Fruit fly (Drosophila melanogaster) whole organism, embryonic: ENCODE measurements around the gene ple.

Experiments used
- Adf1 ChIP-seq: fragments of 200-800 bp; sonication (Bioruptor generic); IDR thresholded peaks from 2 replicates; pipeline ENCODE4 v1.3.6; 2022; ENCODE audit warnings: missing biosample characterization, missing genetic modification characterization
- Atf3 ChIP-seq: fragments of 200-800 bp; sonication (Bioruptor generic); optimal IDR thresholded peaks from 3 replicates; lab custom pipeline; 2016; ENCODE audit warnings: missing biosample characterization, missing genetic modification characterization
- Atf6 ChIP-seq: fragments of 200-800 bp; sonication (Bioruptor generic); IDR thresholded peaks from 2 replicates; pipeline ENCODE4 v1.3.6; 2022; ENCODE audit warnings: missing biosample characterization, missing genetic modification characterization
- Bgb ChIP-seq: fragments of 200-800 bp; sonication (Bioruptor generic); IDR thresholded peaks from 2 replicates; pipeline ENCODE4 v1.3.6; 2022; ENCODE audit warnings: missing biosample characterization, missing genetic modification characterization; ENCODE audit not compliant: partially characterized antibody
- CG10147 ChIP-seq: fragments of 200-800 bp; sonication (Bioruptor generic); optimal IDR thresholded peaks from 2 replicates; lab custom pipeline; 2019; ENCODE audit warnings: missing biosample characterization, mild to moderate bottlenecking, missing genetic modification characterization, moderate library complexity
- CG10543 ChIP-seq: fragments of 200-800 bp; sonication (Bioruptor generic); optimal IDR thresholded peaks from 3 replicates; lab custom pipeline; 2017; ENCODE audit warnings: missing biosample characterization, mild to moderate bottlenecking, missing genetic modification characterization, moderate library complexity
- CG12071 ChIP-seq: fragments of 200-800 bp; sonication (Bioruptor generic); optimal IDR thresholded peaks from 3 replicates; lab custom pipeline; 2018; ENCODE audit warnings: missing biosample characterization, mild to moderate bottlenecking, missing genetic modification characterization
- CG12236 ChIP-seq: fragments of 200-800 bp; sonication (Bioruptor generic); optimal IDR thresholded peaks from 2 replicates; lab custom pipeline; 2016; ENCODE audit warnings: missing biosample characterization, missing genetic modification characterization
- CG12299 ChIP-seq: fragments of 200-800 bp; sonication (Bioruptor generic); optimal IDR thresholded peaks from 2 replicates; lab custom pipeline; 2018; ENCODE audit warnings: missing biosample characterization, mild to moderate bottlenecking, missing genetic modification characterization
- CG12769 ChIP-seq: fragments of 200-800 bp; sonication (Bioruptor generic); optimal IDR thresholded peaks from 2 replicates; lab custom pipeline; 2019; ENCODE audit warnings: missing biosample characterization, mild to moderate bottlenecking, missing genetic modification characterization, moderate library complexity
- CG13287 ChIP-seq: fragments of 200-800 bp; sonication (Bioruptor generic); IDR thresholded peaks from 2 replicates; pipeline ENCODE4 v1.3.6; 2022; ENCODE audit warnings: missing biosample characterization, missing genetic modification characterization; ENCODE audit not compliant: partially characterized antibody
- CG13894 ChIP-seq: fragments of 200-800 bp; sonication (Bioruptor generic); optimal IDR thresholded peaks from 3 replicates; lab custom pipeline; 2018; ENCODE audit warnings: missing biosample characterization, mild to moderate bottlenecking, missing genetic modification characterization, moderate library complexity
- CG17829 ChIP-seq: fragments of 200-800 bp; optimal IDR thresholded peaks from 2 replicates; lab custom pipeline; 2019; ENCODE audit warnings: missing biosample characterization, mild to moderate bottlenecking, missing genetic modification characterization, moderate library complexity
- CG34224 ChIP-seq: fragments of 200-800 bp; sonication (Bioruptor generic); IDR thresholded peaks from 3 replicates; pipeline ENCODE4 v1.3.6; 2022; ENCODE audit warnings: missing biosample characterization, missing genetic modification characterization; ENCODE audit not compliant: partially characterized antibody
- CG34376 ChIP-seq: fragments of 200-800 bp; sonication (Bioruptor generic); optimal IDR thresholded peaks from 2 replicates; lab custom pipeline; 2018; ENCODE audit warnings: missing biosample characterization, mild to moderate bottlenecking, missing genetic modification characterization
- CG4360 ChIP-seq: fragments of 200-800 bp; sonication (Bioruptor generic); IDR thresholded peaks from 2 replicates; pipeline ENCODE4 v1.3.6; 2022; ENCODE audit warnings: missing biosample characterization, missing genetic modification characterization
- CG5953 ChIP-seq: fragments of 200-800 bp; sonication (Bioruptor generic); IDR thresholded peaks from 2 replicates; pipeline ENCODE4 v1.3.6; 2022; ENCODE audit warnings: missing biosample characterization, missing genetic modification characterization
- CG6813 ChIP-seq: fragments of 200-800 bp; sonication (Bioruptor generic); optimal IDR thresholded peaks from 2 replicates; lab custom pipeline; 2017; ENCODE audit warnings: missing biosample characterization, missing genetic modification characterization, mild to moderate bottlenecking, moderate library complexity, missing genetic modification reagents
- CG8290 ChIP-seq, 3 experiments: fragments of 200-800 bp; sonication (Bioruptor generic); optimal IDR thresholded peaks; 2 replicates each; lab custom pipeline; 2016 to 2019; ENCODE audit warnings: missing biosample characterization in 3 of 3, missing genetic modification characterization in 3 of 3, mild to moderate bottlenecking in 2 of 3, moderate library complexity in 1 of 3
- D ChIP-seq, 2 experiments: fragments of 200-800 bp in 1 of 2; fragments of >200 bp in 1 of 2; sonication (Bioruptor generic) in 1 of 2; optimal IDR thresholded peaks; 2 replicates in 1 of 2; 3 replicates in 1 of 2; lab custom pipeline; 2017; ENCODE audit warnings: mild to moderate bottlenecking in 1 of 2, missing biosample characterization in 1 of 2, missing genetic modification characterization in 1 of 2, missing genetic modification reagents in 1 of 2
- Deaf1 ChIP-seq: fragments of 200-800 bp; optimal IDR thresholded peaks from 3 replicates; lab custom pipeline; 2019; ENCODE audit warnings: missing biosample characterization, mild to moderate bottlenecking, missing genetic modification characterization, moderate library complexity
- Elba2 ChIP-seq: fragments of 200-800 bp; sonication (Bioruptor generic); optimal IDR thresholded peaks from 3 replicates; lab custom pipeline; 2016; ENCODE audit warnings: missing biosample characterization, missing genetic modification characterization
- HmgZ ChIP-seq: fragments of 200-800 bp; sonication (Bioruptor generic); optimal IDR thresholded peaks from 2 replicates; lab custom pipeline; 2018; ENCODE audit warnings: missing biosample characterization, mild to moderate bottlenecking, missing genetic modification characterization
- Jarid2 ChIP-seq: fragments of 200-800 bp; sonication (Bioruptor generic); optimal IDR thresholded peaks from 3 replicates; lab custom pipeline; 2017; ENCODE audit warnings: mild to moderate bottlenecking, missing biosample characterization, missing genetic modification reagents, missing genetic modification characterization
- Usf ChIP-seq: fragments of 200-800 bp; sonication (Bioruptor generic); optimal IDR thresholded peaks from 2 replicates; lab custom pipeline; 2017; ENCODE audit warnings: missing genotype, missing biosample characterization, missing genetic modification characterization
- al ChIP-seq: fragments of 200-800 bp; sonication (Bioruptor generic); IDR thresholded peaks from 2 replicates; pipeline ENCODE4 v1.3.6; 2022; ENCODE audit warnings: missing biosample characterization, missing genetic modification characterization
- bcd ChIP-seq: fragments of 200-800 bp; sonication (Bioruptor generic); optimal IDR thresholded peaks from 2 replicates; lab custom pipeline; 2017; ENCODE audit warnings: missing biosample characterization, mild to moderate bottlenecking, missing genetic modification characterization
- cg ChIP-seq: fragments of 200-800 bp; sonication (Bioruptor generic); optimal IDR thresholded peaks from 3 replicates; lab custom pipeline; 2019; ENCODE audit warnings: missing biosample characterization, mild to moderate bottlenecking, missing genetic modification characterization, moderate library complexity
- chinmo ChIP-seq: fragments of 200-800 bp; sonication (Bioruptor generic); IDR thresholded peaks from 4 replicates; pipeline ENCODE4 v1.3.6; 2022; ENCODE audit warnings: missing biosample characterization, missing genetic modification characterization; ENCODE audit not compliant: partially characterized antibody
- disco-r ChIP-seq: fragments of 200-800 bp; sonication (Bioruptor generic); optimal IDR thresholded peaks from 2 replicates; lab custom pipeline; 2016; ENCODE audit warnings: missing biosample characterization, missing genetic modification characterization
- gce ChIP-seq: fragments of 200-800 bp; sonication (Bioruptor generic); IDR thresholded peaks from 3 replicates; pipeline ENCODE4 v1.3.6; 2022; ENCODE audit warnings: missing biosample characterization, missing genetic modification characterization
- gsb ChIP-seq: fragments of 200-800 bp; sonication (Bioruptor generic); IDR thresholded peaks from 2 replicates; pipeline ENCODE4 v1.3.6; 2022; ENCODE audit warnings: missing biosample characterization, missing genetic modification characterization
- gt ChIP-seq: fragments of 200-800 bp; sonication (Bioruptor generic); IDR thresholded peaks from 2 replicates; pipeline ENCODE4 v1.3.6; 2022; ENCODE audit warnings: missing biosample characterization, missing genetic modification characterization
- ham ChIP-seq: fragments of 200-800 bp; sonication (Bioruptor generic); IDR thresholded peaks from 2 replicates; pipeline ENCODE4 v1.3.6; 2022; ENCODE audit warnings: missing biosample characterization, missing genetic modification characterization
- hkb ChIP-seq, 2 experiments: fragments of 200-800 bp in 1 of 2; fragments of >200 bp in 1 of 2; sonication (Bioruptor generic) in 1 of 2; IDR thresholded peaks in 1 of 2; optimal IDR thresholded peaks in 1 of 2; 2 replicates each; pipeline versions ENCODE4 v1.3.6 to Lab custom; 2017 to 2022; ENCODE audit warnings: missing biosample characterization in 1 of 2, missing genetic modification characterization in 1 of 2
- kah ChIP-seq: fragments of 200-800 bp; sonication (Bioruptor generic); optimal IDR thresholded peaks from 2 replicates; lab custom pipeline; 2018; ENCODE audit warnings: missing biosample characterization, mild to moderate bottlenecking, missing genetic modification characterization
- lola ChIP-seq, 3 experiments: fragments of >200 bp in 2 of 3; fragments of 200-800 bp in 1 of 3; sonication (Bioruptor generic) in 1 of 3; optimal IDR thresholded peaks; 2 replicates each; lab custom pipeline; 2017 to 2019; ENCODE audit warnings: missing biosample characterization in 3 of 3, missing genetic modification characterization in 3 of 3, mild to moderate bottlenecking in 1 of 3, moderate library complexity in 1 of 3
- maf-S ChIP-seq: fragments of 200-800 bp; sonication (Bioruptor generic); optimal IDR thresholded peaks from 2 replicates; lab custom pipeline; 2016; ENCODE audit warnings: missing biosample characterization, missing genetic modification characterization
- mirr ChIP-seq: fragments of 200-800 bp; sonication (Bioruptor generic); optimal IDR thresholded peaks from 3 replicates; lab custom pipeline; 2018; ENCODE audit warnings: missing biosample characterization, mild to moderate bottlenecking, missing genetic modification characterization
- odd ChIP-seq: fragments of 200-800 bp; sonication (Bioruptor generic); optimal IDR thresholded peaks from 2 replicates; lab custom pipeline; 2017; ENCODE audit warnings: missing biosample characterization, mild to moderate bottlenecking, missing genetic modification characterization
- scrt ChIP-seq: fragments of 200-800 bp; sonication (Bioruptor generic); optimal IDR thresholded peaks from 2 replicates; lab custom pipeline; 2018; ENCODE audit warnings: missing biosample characterization, mild to moderate bottlenecking, missing genetic modification characterization, moderate library complexity
- sd ChIP-seq: fragments of 200-800 bp; sonication (Bioruptor generic); optimal IDR thresholded peaks from 3 replicates; lab custom pipeline; 2018; ENCODE audit warnings: missing biosample characterization, mild to moderate bottlenecking, missing genetic modification characterization, moderate library complexity
- shn ChIP-seq: fragments of 200-800 bp; sonication (Bioruptor generic); optimal IDR thresholded peaks from 3 replicates; lab custom pipeline; 2016; ENCODE audit warnings: missing biosample characterization, missing genetic modification characterization
- tll ChIP-seq, 2 experiments: fragments of 200-800 bp in 1 of 2; fragments of >200 bp in 1 of 2; sonication (Bioruptor generic) in 1 of 2; optimal IDR thresholded peaks; 2 replicates each; lab custom pipeline; 2017 to 2019; ENCODE audit warnings: missing biosample characterization in 2 of 2, missing genetic modification characterization in 2 of 2, mild to moderate bottlenecking in 1 of 2, moderate library complexity in 1 of 2
- unc-4 ChIP-seq: fragments of 200-800 bp; sonication (Bioruptor generic); IDR thresholded peaks from 2 replicates; pipeline ENCODE4 v1.3.6; 2022; ENCODE audit warnings: missing biosample characterization, missing genetic modification characterization; ENCODE audit not compliant: partially characterized antibody
- wek ChIP-seq: fragments of 200-800 bp; sonication (Bioruptor generic); optimal IDR thresholded peaks from 3 replicates; lab custom pipeline; 2018; ENCODE audit warnings: missing biosample characterization, mild to moderate bottlenecking, missing genetic modification characterization, moderate library complexity
- z ChIP-seq: fragments of 200-800 bp; sonication (Bioruptor generic); IDR thresholded peaks from 3 replicates; pipeline ENCODE4 v1.3.6; 2022; ENCODE audit warnings: missing biosample characterization, missing genetic modification characterization

Gene ple

dm6 chr3L:6719392-6719889 lies at the start of gene ple:
ple (minus strand) TSS chr3L:6719525.
- TF ChIP-seq CG8290 (GFP tag; optimal IDR thresholded peaks at IDR 0.05; lab: Kevin White, UChicago): no peak
- TF ChIP-seq CG8290 (tag; optimal IDR thresholded peaks at IDR 0.05; lab: Kevin White, UChicago): peak in 1 of 2 experiments; percentile 23
- peak; percentile 1 for TF ChIP-seq Jarid2 (GFP tag; lab: Kevin White, UChicago)
- peak; percentile 10 for TF ChIP-seq CG12071
- TF ChIP-seq CG12236: no peak
- TF ChIP-seq scrt (GFP tag; lab: Kevin White, UChicago): peak; percentile 52
- no peak for TF ChIP-seq CG34376 (GFP tag; lab: Kevin White, UChicago)
- TF ChIP-seq unc-4 (GFP tag; lab: Robert Waterston, UW): 0 out of 2 replicates have a peak, but pooled peaks have one; percentile 24
- TF ChIP-seq wek (GFP tag; lab: Kevin White, UChicago): no peak
- peak; percentile 94 for TF ChIP-seq CG13894 (tag; lab: Kevin White, UChicago)
- TF ChIP-seq CG34224 (GFP tag; lab: Robert Waterston, UW): 0 out of 3 replicates have a peak, but pooled peaks have one; percentile 42
- peak; percentile 63 for TF ChIP-seq sd
- TF ChIP-seq CG4360 (GFP tag; lab: Robert Waterston, UW): 0 out of 2 replicates have a peak, but pooled peaks have one; percentile 13
- no peak for TF ChIP-seq ham (GFP tag; lab: Robert Waterston, UW)
- 0 out of 2 replicates have a peak, but pooled peaks have one; percentile 7 for TF ChIP-seq Atf6 (GFP tag; lab: Robert Waterston, UW)
- peak; percentile 93 for TF ChIP-seq chinmo (GFP tag; lab: Robert Waterston, UW)
- TF ChIP-seq CG10543 (GFP tag; lab: Kevin White, UChicago): peak; percentile 11
- TF ChIP-seq gsb (GFP tag; lab: Robert Waterston, UW): no peak
- TF ChIP-seq Bgb: peak; percentile 17; the same call in 1 of the 2 replicates
- 0 out of 2 replicates have a peak, but pooled peaks have one; percentile 24 for TF ChIP-seq CG5953 (GFP tag; lab: Robert Waterston, UW)
- peak; percentile 16 for TF ChIP-seq CG6813
- peak; percentile 24; the same call in 1 of the 2 replicates for TF ChIP-seq CG13287 (GFP tag; lab: Robert Waterston, UW)
- peak; percentile 21 for TF ChIP-seq mirr (GFP tag; lab: Kevin White, UChicago)
- TF ChIP-seq Adf1 (GFP tag; lab: Robert Waterston, UW): 0 out of 2 replicates have a peak, but pooled peaks have one; percentile 21
- TF ChIP-seq shn (GFP tag; lab: Kevin White, UChicago): peak; percentile 20
- peak; percentile 96 for TF ChIP-seq Deaf1 (tag; lab: Kevin White, UChicago)
- TF ChIP-seq kah (GFP tag; lab: Kevin White, UChicago): no peak
- no peak for TF ChIP-seq Atf3 (GFP tag; lab: Kevin White, UChicago)
- TF ChIP-seq z (GFP tag; lab: Robert Waterston, UW): peak; percentile 31; the same call in 1 of the 3 replicates
- TF ChIP-seq CG12769 (tag; lab: Kevin White, UChicago): peak; percentile 32
- no peak for TF ChIP-seq hkb (optimal IDR thresholded peaks at IDR 0.05; lab: Kevin White, UChicago)
- 0 out of 2 replicates have a peak, but pooled peaks have one; percentile 9 for TF ChIP-seq hkb (GFP tag; IDR thresholded peaks at IDR 0.05; lab: Robert Waterston, UW)

- TF ChIP-seq cg (GFP tag; lab: Kevin White, UChicago): no peak
- TF ChIP-seq CG12299 (tag; lab: Kevin White, UChicago): no peak
- TF ChIP-seq D (optimal IDR thresholded peaks at IDR 0.05; lab: Kevin White, UChicago): peak; percentile 41
- no peak for TF ChIP-seq D (GFP tag; optimal IDR thresholded peaks at IDR 0.05; lab: Kevin White, UChicago)
- no peak for TF ChIP-seq disco-r (GFP tag; lab: Kevin White, UChicago)
- TF ChIP-seq Elba2: no peak
- TF ChIP-seq al (GFP tag; lab: Robert Waterston, UW): no peak
- TF ChIP-seq HmgZ (tag; lab: Kevin White, UChicago): no peak
- TF ChIP-seq CG10147 (GFP tag; lab: Kevin White, UChicago): no peak
- no peak for TF ChIP-seq Usf (GFP tag; lab: Kevin White, UChicago)
- TF ChIP-seq odd (GFP tag; lab: Kevin White, UChicago): no peak
- no peak for TF ChIP-seq CG17829 (tag; lab: Kevin White, UChicago)
- no peak for TF ChIP-seq gt (GFP tag; lab: Robert Waterston, UW)
- TF ChIP-seq bcd (GFP tag; lab: Kevin White, UChicago): no peak
- no peak for TF ChIP-seq lola (GFP tag; optimal IDR thresholded peaks at IDR 0.05; lab: Kevin White, UChicago)
- TF ChIP-seq gce (GFP tag; lab: Robert Waterston, UW): no peak
- no peak for TF ChIP-seq maf-S (GFP tag; lab: Kevin White, UChicago)
- peak in 1 of 2 experiments; percentile 96 for TF ChIP-seq tll (GFP tag; optimal IDR thresholded peaks at IDR 0.05; lab: Kevin White, UChicago)
Observed at dm6 chr3L:6767153-6767552, 47.8 kb upstream of the ple start.
